Worm (Caenorhabditis elegans) whole organism, young adult: ENCODE data around the gene Y37E11AM.4.

Source experiments
- B0019.2 ChIP-seq: fragments of 200-800 bp; sonication (Bioruptor generic); conservative IDR thresholded peaks from 2 replicates; pipeline ENCODE4 v1.3.6; 2022; ENCODE audit warnings: missing genetic modification reagents, missing genetic modification characterization, missing compliant biosample characterization
- F52B5.7 ChIP-seq: sonication (generic microtip); optimal IDR thresholded peaks from 2 replicates; lab custom pipeline; 2016; ENCODE audit warnings: mild to moderate bottlenecking, missing genetic modification characterization, missing compliant biosample characterization
- F55B11.4 ChIP-seq: sonication (generic microtip); optimal IDR thresholded peaks from 2 replicates; lab custom pipeline; 2016; ENCODE audit warnings: missing compliant biosample characterization, missing genetic modification characterization, borderline replicate concordance; ENCODE audit not compliant: insufficient read depth
- aptf-2 ChIP-seq: fragments of 200-800 bp; sonication (Bioruptor generic); conservative IDR thresholded peaks from 2 replicates; pipeline ENCODE4 v1.3.6; 2022; ENCODE audit warnings: missing genetic modification reagents, missing genetic modification characterization, missing compliant biosample characterization
- atf-7 ChIP-seq: sonication (generic microtip); optimal IDR thresholded peaks from 2 replicates; lab custom pipeline; 2017; ENCODE audit warnings: mild to moderate bottlenecking, missing genetic modification characterization, missing compliant biosample characterization
- ceh-100 ChIP-seq: fragments of 200-800 bp; sonication (Bioruptor generic); IDR thresholded peaks from 2 replicates; pipeline ENCODE4 v1.3.6; 2022; ENCODE audit warnings: missing genetic modification reagents, missing genetic modification characterization, missing compliant biosample characterization
- ceh-27 ChIP-seq: fragments of 200-800 bp; sonication (Bioruptor generic); optimal IDR thresholded peaks from 2 replicates; lab custom pipeline; 2018; ENCODE audit warnings: mild to moderate bottlenecking, missing genetic modification characterization, moderate library complexity, missing compliant biosample characterization
- ceh-91 ChIP-seq: fragments of 200-800 bp; sonication (Bioruptor generic); IDR thresholded peaks from 2 replicates; pipeline ENCODE4 v1.3.6; 2022; ENCODE audit warnings: missing genetic modification reagents, missing genetic modification characterization, missing compliant biosample characterization
- dpff-1 ChIP-seq: sonication (generic microtip); optimal IDR thresholded peaks from 2 replicates; lab custom pipeline; 2017; ENCODE audit warnings: mild to moderate bottlenecking, missing genetic modification characterization, missing compliant biosample characterization
- dpl-1 ChIP-seq: fragments of 150-350 bp; optimal IDR thresholded peaks from 2 replicates; lab custom pipeline; 2014; ENCODE audit warnings: missing biosample characterization, missing genetic modification reagents, missing genetic modification characterization
- fkh-3 ChIP-seq: sonication (generic microtip); optimal IDR thresholded peaks from 2 replicates; lab custom pipeline; 2016; ENCODE audit warnings: mild to moderate bottlenecking, missing genetic modification characterization, missing compliant biosample characterization
- him-1 ChIP-seq: sonication (generic microtip); optimal IDR thresholded peaks from 2 replicates; lab custom pipeline; 2016; ENCODE audit warnings: missing genotype, missing genetic modification reagents, missing genetic modification characterization, missing compliant biosample characterization
- hmg-1.2 ChIP-seq: fragments of 200-800 bp; sonication (Bioruptor generic); IDR thresholded peaks from 2 replicates; pipeline ENCODE4 v1.3.6; 2022; ENCODE audit warnings: missing genetic modification reagents, missing genetic modification characterization, missing compliant biosample characterization
- let-526 ChIP-seq: fragments of 200-800 bp; sonication (Bioruptor generic); IDR thresholded peaks from 2 replicates; pipeline ENCODE4 v1.3.6; 2022; ENCODE audit warnings: missing genetic modification reagents, missing genetic modification characterization, missing compliant biosample characterization
- lin-40 ChIP-seq: sonication (generic microtip); optimal IDR thresholded peaks from 2 replicates; lab custom pipeline; 2016; ENCODE audit warnings: missing genetic modification characterization, mild to moderate bottlenecking, missing compliant biosample characterization, missing genotype, missing genetic modification reagents
- madf-10 ChIP-seq: sonication (generic microtip); optimal IDR thresholded peaks from 2 replicates; lab custom pipeline; 2016; ENCODE audit warnings: mild to moderate bottlenecking, missing genetic modification characterization, missing compliant biosample characterization
- madf-8 ChIP-seq: fragments of 200-800 bp; sonication (Bioruptor generic); conservative IDR thresholded peaks from 2 replicates; pipeline ENCODE4 v1.3.6; 2022; ENCODE audit warnings: missing genetic modification reagents, missing genetic modification characterization, missing compliant biosample characterization
- mcd-1 ChIP-seq: fragments of 200-800 bp; sonication (Bioruptor generic); IDR thresholded peaks from 2 replicates; pipeline ENCODE4 v1.3.6; 2022; ENCODE audit warnings: missing genetic modification reagents, missing genetic modification characterization, missing compliant biosample characterization
- nfya-1 ChIP-seq: sonication (generic microtip); optimal IDR thresholded peaks from 2 replicates; lab custom pipeline; 2017; ENCODE audit warnings: antibody characterized with exemption, missing compliant biosample characterization, missing genetic modification characterization, borderline replicate concordance; ENCODE audit not compliant: insufficient read depth
- pbrm-1 ChIP-seq: fragments of 200-800 bp; sonication (Bioruptor generic); IDR thresholded peaks from 2 replicates; pipeline ENCODE4 v1.3.6; 2022; ENCODE audit warnings: missing genetic modification reagents, missing genetic modification characterization, missing compliant biosample characterization
- pha-4 ChIP-seq: fragments of 150-350 bp; sonication (generic microtip); optimal IDR thresholded peaks from 2 replicates; lab custom pipeline; 2014; ENCODE audit warnings: missing biosample characterization, missing genetic modification reagents, missing genetic modification characterization
- snpc-1.1 ChIP-seq: sonication (generic microtip); optimal IDR thresholded peaks from 2 replicates; lab custom pipeline; 2017; ENCODE audit warnings: missing genetic modification characterization, mild to moderate bottlenecking, missing compliant biosample characterization, antibody characterized with exemption, moderate library complexity, missing genotype, missing genetic modification reagents; ENCODE audit not compliant: insufficient read depth
- snpc-4 ChIP-seq, 5 experiments: fragments of 150-350 bp in 1 of 5; sonication (generic microtip) in 4 of 5; optimal IDR thresholded peaks; 2 replicates each; lab custom pipeline; 2014 to 2018; ENCODE audit warnings: missing genetic modification characterization in 5 of 5, missing biosample characterization in 3 of 5, antibody characterized with exemption in 2 of 5, mild to moderate bottlenecking in 2 of 5, missing compliant biosample characterization in 2 of 5, missing genotype in 2 of 5, moderate library complexity in 2 of 5, missing genetic modification reagents in 1 of 5
- somi-1 ChIP-seq: fragments of 200-800 bp; sonication (Bioruptor generic); optimal IDR thresholded peaks from 2 replicates; lab custom pipeline; 2018; ENCODE audit warnings: mild to moderate bottlenecking, missing genetic modification characterization, missing compliant biosample characterization
- sptf-2 ChIP-seq: fragments of 200-800 bp; sonication (Bioruptor generic); optimal IDR thresholded peaks from 2 replicates; lab custom pipeline; 2018; ENCODE audit warnings: mild to moderate bottlenecking, missing genetic modification characterization, missing compliant biosample characterization
- tlf-1 ChIP-seq: fragments of 200-800 bp; sonication (Bioruptor generic); optimal IDR thresholded peaks from 2 replicates; lab custom pipeline; 2018; ENCODE audit warnings: mild to moderate bottlenecking, missing genetic modification characterization, missing compliant biosample characterization
- unc-62 ChIP-seq: fragments of 150-350 bp; optimal IDR thresholded peaks from 2 replicates; lab custom pipeline; 2014; ENCODE audit warnings: missing biosample characterization, missing genetic modification reagents, missing genetic modification characterization
- zfh-2 ChIP-seq: fragments of 200-800 bp; sonication (Bioruptor generic); conservative IDR thresholded peaks from 2 replicates; pipeline ENCODE4 v1.3.6; 2022; ENCODE audit warnings: missing genetic modification reagents, missing genetic modification characterization, missing compliant biosample characterization
- zim-3 ChIP-seq: sonication (generic microtip); optimal IDR thresholded peaks from 2 replicates; lab custom pipeline; 2017; ENCODE audit warnings: mild to moderate bottlenecking, missing genetic modification characterization, moderate library complexity, missing compliant biosample characterization
- ztf-26 ChIP-seq: sonication (generic microtip); optimal IDR thresholded peaks from 2 replicates; lab custom pipeline; 2017; ENCODE audit warnings: missing genetic modification characterization, missing compliant biosample characterization
- ztf-28 ChIP-seq: fragments of 200-800 bp; sonication (Bioruptor generic); IDR thresholded peaks from 2 replicates; pipeline ENCODE4 v1.3.6; 2022; ENCODE audit warnings: missing genetic modification reagents, missing genetic modification characterization, missing compliant biosample characterization

Gene Y37E11AM.4

ce11 chrIV:3710737-3711136 is 11.9 kb downstream of the Y37E11AM.4 start:
- TF ChIP-seq lin-40 (tag; lab: Kevin White, UChicago), result no peak

- TF ChIP-seq ztf-28 (no peak), madf-8 (GFP tag; lab: Robert Waterston, UW) (no peak), dpl-1 (no peak), snpc-1.1 (tag; lab: Kevin White, UChicago) (no peak), dpff-1 (tag; lab: Kevin White, UChicago) (no peak), somi-1 (no peak), fkh-3 (no peak), ceh-91 (GFP tag; lab: Robert Waterston, UW) (no peak), F52B5.7 (tag; lab: Kevin White, UChicago) (no peak), unc-62 (no peak), ceh-100 (GFP tag; lab: Robert Waterston, UW) (no peak), ceh-27 (GFP tag; lab: Kevin White, UChicago) (no peak), aptf-2 (GFP tag; lab: Robert Waterston, UW) (no peak), ztf-26 (tag; lab: Kevin White, UChicago) (no peak), zim-3 (tag; lab: Kevin White, UChicago) (no peak), tlf-1 (GFP tag; lab: Kevin White, UChicago) (no peak), atf-7 (tag; lab: Kevin White, UChicago) (no peak), B0019.2 (GFP tag; lab: Robert Waterston, UW) (no peak), him-1 (no peak), F55B11.4 (tag; lab: Kevin White, UChicago) (no peak)
Measured at ce11 chrIV:3709200-3709599, 13.4 kb downstream of the Y37E11AM.4 start, which contains the start of gene Y37E11AL.1. Y37E11AL.1 (plus strand) TSS chrIV:3709500.

ce11 chrIV:3701892-3702291 is 20.7 kb downstream of the Y37E11AM.4 start, which contains the start of gene Y37E11AL.12:
Y37E11AL.12 (minus strand) TSS chrIV:3701992.
- TF ChIP-seq madf-10 (tag; lab: Kevin White, UChicago) (no peak), sptf-2 (GFP tag; lab: Kevin White, UChicago) (no peak), ztf-26 (tag; lab: Kevin White, UChicago) (no peak), hmg-1.2 (GFP tag; lab: Robert Waterston, UW) (no peak), snpc-4 (GFP tag; optimal IDR thresholded peaks at IDR 0.05; lab: Kevin White, UChicago) (no peak), snpc-4 (tag; optimal IDR thresholded peaks at IDR 0.05; lab: Kevin White, UChicago) (no peak)

ce11 chrIV:3700554-3700953 is 22.0 kb downstream of the Y37E11AM.4 start, which contains the start of gene Y37E11AL.9:
Y37E11AL.9 (minus strand) TSS chrIV:3700654.
- TF ChIP-seq snpc-4 (GFP tag; optimal IDR thresholded peaks at IDR 0.05; lab: Kevin White, UChicago), result no peak
- TF ChIP-seq snpc-4 (tag; optimal IDR thresholded peaks at IDR 0.05; lab: Kevin White, UChicago), result no peak
- TF ChIP-seq let-526 (GFP tag; lab: Robert Waterston, UW), result no peak
- no peak for TF ChIP-seq pbrm-1 (GFP tag; lab: Robert Waterston, UW)
- no peak for TF ChIP-seq ztf-28
- TF ChIP-seq nfya-1 (tag; lab: Kevin White, UChicago), result no peak

ce11 chrIV:3698201-3698600 is 24.4 kb downstream of the Y37E11AM.4 start, which contains the start of gene Y37E11AL.2:
Y37E11AL.2 (plus strand) TSS chrIV:3698501.
- TF ChIP-seq zfh-2 (GFP tag; lab: Robert Waterston, UW) (0 out of 2 replicates have a peak, but pooled peaks have one; percentile 21), pha-4 (tag; lab: Kevin White, UChicago) (no peak), mcd-1 (GFP tag; lab: Robert Waterston, UW) (no peak)
